Worm (Caenorhabditis elegans): Measurements from ENCODE around the gene T28C6.8.

Gene T28C6.8

DNA sequence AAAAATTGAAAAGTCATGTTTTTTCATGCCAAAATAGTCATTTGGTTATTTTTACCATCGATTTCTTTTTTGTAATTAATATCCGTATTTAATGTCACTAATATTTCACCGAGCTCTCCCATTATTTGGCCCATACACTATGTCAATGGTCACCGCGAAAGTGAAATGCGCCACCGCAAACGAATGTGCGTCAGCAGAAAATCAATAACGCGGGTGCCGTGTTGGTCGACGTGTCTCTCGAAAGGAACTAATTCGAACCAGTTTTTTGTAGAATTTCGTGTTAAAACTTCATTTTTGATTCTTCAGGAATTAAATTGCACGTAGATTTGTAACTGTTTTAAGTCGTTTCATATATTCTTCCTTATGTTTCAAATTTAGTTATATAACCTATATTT is 3.9 kb downstream of the T28C6.8 start (continued):
- no peak for TF ChIP-seq nhr-43 (tag; optimal IDR thresholded peaks at IDR 0.05; ENCODE audit: poor library complexity, severe bottlenecking)

DNA sequence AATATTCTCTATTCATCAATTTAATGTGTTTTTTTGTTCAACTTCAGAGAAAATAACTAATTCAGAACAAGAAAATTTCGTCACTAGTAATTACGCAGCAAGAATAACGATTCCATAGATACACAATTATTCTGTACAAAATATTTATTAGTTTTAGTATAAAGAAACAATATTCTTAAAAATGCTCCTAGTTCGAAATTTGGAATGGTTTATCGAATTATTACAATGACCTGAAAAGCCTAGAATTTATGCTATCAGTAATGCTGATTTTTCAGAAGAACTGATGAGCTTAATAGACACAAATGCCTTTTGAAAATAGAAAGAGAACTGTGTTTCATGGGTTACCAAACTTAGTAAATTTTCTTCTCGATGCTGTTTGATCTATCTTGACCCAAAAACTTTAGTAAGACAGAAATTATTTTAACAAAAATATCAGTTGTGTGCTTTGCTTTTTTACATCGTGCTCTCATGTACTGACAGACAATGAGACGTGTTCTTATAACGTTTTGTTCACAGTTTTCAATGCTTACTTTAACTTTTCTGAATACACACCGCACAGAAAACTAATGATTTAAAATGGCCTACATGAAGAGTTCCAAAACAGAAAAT is 4.4 kb downstream of the T28C6.8 start:
- TF ChIP-seq nhr-43 (tag; optimal IDR thresholded peaks at IDR 0.05; ENCODE audit: poor library complexity, severe bottlenecking) (peak; percentile 73), nhr-25 (tag; optimal IDR thresholded peaks at IDR 0.05) (peak; percentile 58), nhr-77 (tag; optimal IDR thresholded peaks at IDR 0.05) (peak; percentile 56), aly-2 (tag; optimal IDR thresholded peaks at IDR 0.05) (peak; percentile 11), ceh-28 (tag; optimal IDR thresholded peaks at IDR 0.05) (peak; percentile 37), elt-1 (tag; optimal IDR thresholded peaks at IDR 0.05) (peak; percentile 9), sea-2 (GFP tag; optimal IDR thresholded peaks at IDR 0.05) (no peak), R02D3.7 (tag; optimal IDR thresholded peaks at IDR 0.05) (peak; percentile 49), lsy-12 (tag; optimal IDR thresholded peaks at IDR 0.05) (peak; percentile 6), eor-1 (tag; optimal IDR thresholded peaks at IDR 0.05) (no peak), ceh-82 (tag; optimal IDR thresholded peaks at IDR 0.05) (peak; percentile 70), nhr-23 (tag; optimal IDR thresholded peaks at IDR 0.05) (peak; percentile 31), nhr-76 (tag; optimal IDR thresholded peaks at IDR 0.05) (no peak), lin-39 (tag; optimal IDR thresholded peaks at IDR 0.05) (no peak)

DNA sequence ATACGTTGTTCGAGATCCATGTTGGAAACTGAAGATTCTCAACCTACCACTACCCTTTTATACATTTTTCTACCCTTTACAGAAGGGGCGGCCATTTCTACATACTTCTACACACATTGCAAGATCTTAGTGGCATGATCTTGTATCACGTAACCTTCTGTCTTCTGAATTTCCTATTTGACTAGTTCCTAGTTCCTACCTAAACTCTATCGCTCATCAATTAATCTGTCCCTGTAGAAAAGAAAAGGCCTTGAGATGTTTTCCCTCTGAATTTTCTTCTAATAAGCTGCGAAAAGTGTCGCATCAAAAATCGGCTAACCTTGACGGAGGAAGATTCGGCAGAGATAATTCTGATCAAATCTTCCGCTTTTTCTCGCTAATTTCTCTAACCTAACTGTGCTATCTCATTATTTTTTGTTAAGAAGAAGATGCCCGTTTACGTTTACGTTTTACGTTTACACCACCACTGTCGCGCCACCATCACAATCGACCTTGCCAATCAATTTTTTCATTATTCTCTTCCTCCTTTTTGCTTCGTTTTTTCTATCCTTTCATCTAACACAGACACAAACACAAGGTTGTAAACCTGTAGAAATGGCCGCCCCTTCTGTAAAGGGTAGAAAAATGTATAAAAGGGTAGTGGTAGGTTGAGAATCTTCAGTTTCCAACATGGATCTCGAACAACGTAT is 6.2 kb downstream of the T28C6.8 start, which contains the start of the genes col-117 and col-3:
col-117 (minus strand) TSS at position 51 of the 689 bp plus-strand sequence.
col-3 (plus strand) TSS at position 639 of the 689 bp plus-strand sequence.
- TF ChIP-seq elt-1 (tag; optimal IDR thresholded peaks at IDR 0.05) (peak; percentile 83), ceh-28 (tag; optimal IDR thresholded peaks at IDR 0.05) (no peak), nhr-43 (tag; optimal IDR thresholded peaks at IDR 0.05; ENCODE audit: poor library complexity, severe bottlenecking) (peak; percentile 16), ztf-11 (tag; optimal IDR thresholded peaks at IDR 0.05) (no peak), lin-39 (tag; optimal IDR thresholded peaks at IDR 0.05) (no peak), nhr-23 (tag; optimal IDR thresholded peaks at IDR 0.05) (peak; percentile 29), tbx-2 (tag; optimal IDR thresholded peaks at IDR 0.05) (no peak), pha-4 (tag; optimal IDR thresholded peaks at IDR 0.05) (no peak), zag-1 (tag; optimal IDR thresholded peaks at IDR 0.05) (no peak), nhr-25 (tag; optimal IDR thresholded peaks at IDR 0.05) (peak; percentile 86)

DNA sequence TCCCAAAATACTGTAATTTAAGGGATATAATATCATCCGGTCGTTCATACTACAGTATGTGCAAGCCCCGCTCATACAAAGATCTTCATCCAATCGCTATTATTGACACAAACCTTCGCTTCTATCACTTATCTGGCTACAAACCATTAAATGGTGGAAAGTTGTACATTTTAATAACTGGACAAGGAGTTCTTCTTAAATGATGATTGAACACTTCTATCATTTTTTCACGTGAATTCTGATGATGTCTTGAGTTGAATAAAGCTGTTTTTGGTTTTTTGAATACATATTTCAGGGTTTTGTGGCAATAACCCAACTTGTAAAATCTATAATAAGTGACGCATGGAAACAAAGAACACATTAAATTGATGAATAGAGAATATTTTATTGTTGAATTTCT is 7.9 kb downstream of the T28C6.8 start:
- TF ChIP-seq mml-1 (tag; optimal IDR thresholded peaks at IDR 0.05) (no peak), jun-1 (tag; optimal IDR thresholded peaks at IDR 0.05) (no peak), unc-62 (GFP tag; optimal IDR thresholded peaks at IDR 0.05) (no peak), nhr-12 (tag; optimal IDR thresholded peaks at IDR 0.05) (no peak), nhr-237 (tag; optimal IDR thresholded peaks at IDR 0.05) (no peak), fkh-2 (tag; optimal IDR thresholded peaks at IDR 0.05) (no peak), nhr-25 (tag; optimal IDR thresholded peaks at IDR 0.05) (peak; percentile 79), lin-39 (tag; optimal IDR thresholded peaks at IDR 0.05) (no peak), nhr-23 (tag; optimal IDR thresholded peaks at IDR 0.05) (peak; percentile 0), nhr-28 (tag; optimal IDR thresholded peaks at IDR 0.05) (no peak), egl-5 (tag; optimal IDR thresholded peaks at IDR 0.05) (no peak), zag-1 (tag; optimal IDR thresholded peaks at IDR 0.05) (no peak), nhr-76 (tag; optimal IDR thresholded peaks at IDR 0.05) (no peak), fkh-10 (GFP tag; optimal IDR thresholded peaks at IDR 0.05) (no peak), eor-1 (tag; optimal IDR thresholded peaks at IDR 0.05) (no peak), nfya-1 (tag; optimal IDR thresholded peaks at IDR 0.05; ENCODE audit: insufficient read depth) (peak; percentile 20), skn-1 (tag; optimal IDR thresholded peaks at IDR 0.05) (no peak), mdl-1 (tag; optimal IDR thresholded peaks at IDR 0.05) (no peak), hmg-11 (tag; optimal IDR thresholded peaks at IDR 0.05) (no peak), tbx-2 (tag; optimal IDR thresholded peaks at IDR 0.05) (no peak), nhr-11 (tag; optimal IDR thresholded peaks at IDR 0.05) (no peak), lsy-12 (tag; optimal IDR thresholded peaks at IDR 0.05) (no peak), ceh-16 (tag; optimal IDR thresholded peaks at IDR 0.05) (no peak), lin-15B (tag; optimal IDR thresholded peaks at IDR 0.05) (no peak), sea-2 (GFP tag; optimal IDR thresholded peaks at IDR 0.05) (no peak), ceh-82 (tag; optimal IDR thresholded peaks at IDR 0.05) (no peak), elt-2 (tag; optimal IDR thresholded peaks at IDR 0.05) (no peak), egl-27 (tag; optimal IDR thresholded peaks at IDR 0.05) (no peak), elt-1 (tag; optimal IDR thresholded peaks at IDR 0.05) (peak; percentile 1), ztf-4 (tag; optimal IDR thresholded peaks at IDR 0.05) (no peak), pqm-1 (tag; optimal IDR thresholded peaks at IDR 0.05) (no peak), daf-12 (tag; optimal IDR thresholded peaks at IDR 0.05) (no peak), elt-3 (tag; optimal IDR thresholded peaks at IDR 0.05) (peak in 1 of 3 experiments; percentile 64), R02D3.7 (tag; optimal IDR thresholded peaks at IDR 0.05) (peak; percentile 45), ceh-9 (tag; optimal IDR thresholded peaks at IDR 0.05) (no peak), nhr-67 (tag; optimal IDR thresholded peaks at IDR 0.05) (no peak), ama-1 (optimal IDR thresholded peaks at IDR 0.05) (no peak), ztf-11 (tag; optimal IDR thresholded peaks at IDR 0.05) (no peak)
